Fruit fly (Drosophila melanogaster) whole organism, embryonic: ENCODE results near the gene fzo.

Experiments
- CG11093 ChIP-seq: fragments of 200-800 bp; sonication (Bioruptor generic); IDR thresholded peaks from 3 replicates; pipeline ENCODE4 v1.3.6; 2022; ENCODE audit warnings: missing biosample characterization, missing genetic modification characterization
- CG14710 ChIP-seq: fragments of 200-800 bp; sonication (Bioruptor generic); optimal IDR thresholded peaks from 3 replicates; lab custom pipeline; 2019; ENCODE audit warnings: missing biosample characterization, mild to moderate bottlenecking, missing genetic modification characterization, moderate library complexity
- CG3065 ChIP-seq: fragments of 200-800 bp; sonication (Bioruptor generic); optimal IDR thresholded peaks from 2 replicates; lab custom pipeline; 2016; ENCODE audit warnings: missing biosample characterization, missing genetic modification characterization
- CG31388 ChIP-seq: fragments of 200-800 bp; sonication (Bioruptor generic); optimal IDR thresholded peaks from 2 replicates; lab custom pipeline; 2016; ENCODE audit warnings: missing biosample characterization, missing genetic modification characterization
- CG31441 ChIP-seq: fragments of 200-800 bp; sonication (Bioruptor generic); IDR thresholded peaks from 2 replicates; pipeline ENCODE4 v1.3.6; 2022; ENCODE audit warnings: missing biosample characterization, missing genetic modification characterization
- CG9215 ChIP-seq: fragments of 200-800 bp; sonication (Bioruptor generic); IDR thresholded peaks from 2 replicates; pipeline ENCODE4 v1.3.6; 2022; ENCODE audit warnings: missing biosample characterization, missing genetic modification characterization
- H2.0 ChIP-seq: fragments of 200-800 bp; sonication (Bioruptor generic); IDR thresholded peaks from 2 replicates; pipeline ENCODE4 v1.3.6; 2022; ENCODE audit warnings: missing biosample characterization, missing genetic modification characterization
- Nf-YC ChIP-seq: fragments of 200-800 bp; optimal IDR thresholded peaks from 3 replicates; lab custom pipeline; 2019; ENCODE audit warnings: missing biosample characterization, mild to moderate bottlenecking, missing genetic modification characterization, moderate library complexity
- hkb ChIP-seq, 2 experiments: fragments of 200-800 bp in 1 of 2; fragments of >200 bp in 1 of 2; sonication (Bioruptor generic) in 1 of 2; IDR thresholded peaks in 1 of 2; optimal IDR thresholded peaks in 1 of 2; 2 replicates each; pipeline versions ENCODE4 v1.3.6 to Lab custom; 2017 to 2022; ENCODE audit warnings: missing biosample characterization in 1 of 2, missing genetic modification characterization in 1 of 2
- usp ChIP-seq: fragments of >200 bp; optimal IDR thresholded peaks from 2 replicates; lab custom pipeline; 2017; ENCODE audit warnings: missing biosample characterization, missing genetic modification characterization
- z ChIP-seq: fragments of 200-800 bp; sonication (Bioruptor generic); IDR thresholded peaks from 3 replicates; pipeline ENCODE4 v1.3.6; 2022; ENCODE audit warnings: missing biosample characterization, missing genetic modification characterization

DNA sequence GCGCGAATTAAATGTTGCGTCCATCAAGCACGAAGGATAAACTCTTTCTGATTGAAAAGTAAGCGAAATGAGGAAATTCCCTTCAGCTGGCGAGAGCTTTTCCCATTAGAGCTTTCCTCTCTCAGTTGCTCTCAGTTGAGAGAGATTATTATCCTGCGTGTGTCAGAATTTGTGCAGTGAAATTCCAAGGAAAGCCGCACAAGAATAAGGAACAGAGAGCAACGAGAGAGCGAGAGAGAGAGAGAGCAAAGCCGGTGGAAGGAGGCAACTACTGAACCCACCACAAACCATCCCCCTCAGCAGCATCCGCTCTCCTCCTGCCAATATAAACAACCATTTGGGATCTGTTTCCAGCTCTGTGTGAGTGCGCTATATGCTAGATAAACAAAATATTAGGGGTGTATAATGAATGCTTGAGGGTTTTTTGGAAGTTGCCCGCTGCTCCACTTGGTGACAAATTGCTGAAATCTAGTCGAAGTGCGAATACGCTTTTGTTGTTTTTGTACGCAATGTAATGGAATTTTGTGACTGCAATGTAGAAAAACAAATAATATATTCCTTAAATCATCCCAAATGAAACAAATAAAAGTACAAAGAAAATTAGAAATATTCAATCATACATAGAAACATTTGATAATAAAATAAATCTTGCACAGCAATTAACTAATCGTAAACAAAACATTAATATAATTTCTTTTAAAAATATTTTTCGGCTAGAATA lies 45.2 kb upstream of the fzo start, which contains the start of gene CG4467:
- TF ChIP-seq Nf-YC (tag; lab: Kevin White, UChicago) (no peak), CG3065 (GFP tag; lab: Kevin White, UChicago) (no peak), H2.0 (GFP tag; lab: Robert Waterston, UW) (no peak), usp (no peak), z (GFP tag; lab: Robert Waterston, UW) (no peak), CG11093 (no peak), hkb (optimal IDR thresholded peaks at IDR 0.05; lab: Kevin White, UChicago) (no peak), hkb (GFP tag; IDR thresholded peaks at IDR 0.05; lab: Robert Waterston, UW) (no peak), CG31388 (GFP tag; lab: Kevin White, UChicago) (no peak), CG31441 (GFP tag; lab: Robert Waterston, UW) (no peak), CG9215 (GFP tag; lab: Robert Waterston, UW) (no peak), CG14710 (tag; lab: Kevin White, UChicago) (no peak)
